Fruit fly (Drosophila melanogaster): Measurements from ENCODE around the gene rg.

DNA sequence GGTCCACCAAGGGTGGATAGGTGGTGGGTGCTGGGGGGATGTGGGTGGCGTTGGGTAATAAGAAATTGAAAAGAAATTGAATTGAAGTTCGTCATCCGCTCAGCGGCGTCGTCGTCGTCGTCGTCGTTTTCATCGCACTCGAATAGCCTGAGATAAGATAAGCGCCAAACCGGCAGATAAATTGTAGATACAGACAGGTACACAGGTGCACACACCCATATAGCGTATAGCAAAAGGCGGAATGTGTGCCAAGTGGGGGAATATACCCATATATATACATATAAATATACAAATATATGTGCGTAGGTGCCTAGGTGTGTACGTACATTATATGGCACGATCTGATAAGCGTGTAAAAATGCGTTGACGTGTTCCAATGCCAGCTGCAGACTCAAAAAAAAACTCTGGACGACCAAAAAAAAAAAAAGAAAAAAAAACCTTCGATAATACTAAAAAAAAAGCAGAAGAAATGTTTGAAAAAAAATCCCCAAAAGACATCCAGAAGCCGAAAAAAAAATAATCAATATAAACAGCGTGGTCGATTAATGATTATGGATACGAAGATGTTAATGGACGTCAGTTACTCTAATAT, 6.3 kb downstream of the rg start:
- TF ChIP-seq Hr38 (GFP tag; optimal IDR thresholded peaks at IDR 0.05) (no peak), CG31627 (GFP tag; optimal IDR thresholded peaks at IDR 0.05) (no peak), Blimp-1 (GFP tag; optimal IDR thresholded peaks at IDR 0.05) (no peak), Sox102F (GFP tag; optimal IDR thresholded peaks at IDR 0.05) (no peak), Met (GFP tag; optimal IDR thresholded peaks at IDR 0.05) (no peak), dsx (GFP tag; optimal IDR thresholded peaks at IDR 0.05; ENCODE audit: poor library complexity, severe bottlenecking) (no peak), CG6276 (GFP tag; optimal IDR thresholded peaks at IDR 0.05) (no peak), cyc (GFP tag; optimal IDR thresholded peaks at IDR 0.05) (no peak), Sox15 (GFP tag; optimal IDR thresholded peaks at IDR 0.05) (no peak), Eip78C (GFP tag) (no peak)
